Fruit fly (Drosophila melanogaster): ENCODE results near the gene CG10898.

Gene CG10898

dm6 chr3R:11581340-11582252, 24.0 kb downstream of the CG10898 start, which contains the start of gene wkd (continued):
- TF ChIP-seq zen2 (GFP tag; IDR thresholded peaks at IDR 0.05; ENCODE audit: partially characterized antibody) = peak; percentile 72
- no peak for TF ChIP-seq CG7271 (tag; optimal IDR thresholded peaks at IDR 0.05)
- TF ChIP-seq tna (GFP tag; IDR thresholded peaks at IDR 0.05; ENCODE audit: partially characterized antibody) = peak; percentile 75; the same call in 1 of the 2 replicates
- TF ChIP-seq kah (GFP tag; optimal IDR thresholded peaks at IDR 0.05) = no peak
- TF ChIP-seq dmrt11E (tag; optimal IDR thresholded peaks at IDR 0.05) = no peak
- TF ChIP-seq scrt (GFP tag; optimal IDR thresholded peaks at IDR 0.05) = no peak
- TF ChIP-seq phol (tag; optimal IDR thresholded peaks at IDR 0.05) = peak; percentile 26
- no peak for TF ChIP-seq NfI (GFP tag; optimal IDR thresholded peaks at IDR 0.05)
- no peak for TF ChIP-seq Lpt (GFP tag; optimal IDR thresholded peaks at IDR 0.05)
- TF ChIP-seq CG12299 (tag; optimal IDR thresholded peaks at IDR 0.05) = peak; percentile 39
- TF ChIP-seq CG9727 (GFP tag; optimal IDR thresholded peaks at IDR 0.05) = no peak
- no peak for TF ChIP-seq Atf-2 (GFP tag; optimal IDR thresholded peaks at IDR 0.05)
- TF ChIP-seq MTF-1 (GFP tag; optimal IDR thresholded peaks at IDR 0.05; ENCODE audit: borderline replicate concordance) = no peak
- 0 out of 3 replicates have a peak, but pooled peaks have one; percentile 22 for TF ChIP-seq CG34422 (GFP tag; IDR thresholded peaks at IDR 0.05)
- no peak for TF ChIP-seq CG5180 (GFP tag; optimal IDR thresholded peaks at IDR 0.05)
- TF ChIP-seq vvl (GFP tag; IDR thresholded peaks at IDR 0.05) = peak; percentile 51; the same call in 1 of the 2 replicates
- peak; percentile 81 for TF ChIP-seq CG42726 (GFP tag; IDR thresholded peaks at IDR 0.05; ENCODE audit: partially characterized antibody)
- no peak for TF ChIP-seq CG3281 (GFP tag; optimal IDR thresholded peaks at IDR 0.05)
- peak; percentile 41 for TF ChIP-seq HmgZ (tag; optimal IDR thresholded peaks at IDR 0.05)
- no peak for TF ChIP-seq CG11398 (GFP tag; optimal IDR thresholded peaks at IDR 0.05)
- TF ChIP-seq bowl (GFP tag; IDR thresholded peaks at IDR 0.05) = no peak
- peak; percentile 53; the same call in 1 of the 2 replicates for TF ChIP-seq nerfin-2 (GFP tag; IDR thresholded peaks at IDR 0.05; ENCODE audit: partially characterized antibody)
- 0 out of 3 replicates have a peak, but pooled peaks have one; percentile 20 for TF ChIP-seq row (GFP tag; IDR thresholded peaks at IDR 0.05)
- no peak for TF ChIP-seq lab (GFP tag; optimal IDR thresholded peaks at IDR 0.05)
- TF ChIP-seq CG4617 (GFP tag; optimal IDR thresholded peaks at IDR 0.05; ENCODE audit: borderline replicate concordance) = peak; percentile 87
- TF ChIP-seq CG17802 (tag; optimal IDR thresholded peaks at IDR 0.05) = no peak
- no peak for TF ChIP-seq E2f1 (GFP tag; IDR thresholded peaks at IDR 0.05)
- no peak for TF ChIP-seq yki (optimal IDR thresholded peaks at IDR 0.05)
- TF ChIP-seq CG7928 (GFP tag; optimal IDR thresholded peaks at IDR 0.05) = no peak
- peak; percentile 23 for TF ChIP-seq Mad (GFP tag; optimal IDR thresholded peaks at IDR 0.05)
- TF ChIP-seq Mes4 (GFP tag; optimal IDR thresholded peaks at IDR 0.05) = no peak
- peak; percentile 58 for TF ChIP-seq CG12155 (GFP tag; optimal IDR thresholded peaks at IDR 0.05)
- TF ChIP-seq Trl (optimal IDR thresholded peaks at IDR 0.05) = peak in 1 of 2 experiments; percentile 61
- no peak for TF ChIP-seq Trl (GFP tag; optimal IDR thresholded peaks at IDR 0.05)
- TF ChIP-seq CG7963 (GFP tag; IDR thresholded peaks at IDR 0.05; ENCODE audit: partially characterized antibody) = peak; percentile 68; the same call in 2 of the 3 replicates
- TF ChIP-seq CG12659 (GFP tag; optimal IDR thresholded peaks at IDR 0.05) = peak; percentile 73
- TF ChIP-seq CG10543 (GFP tag; optimal IDR thresholded peaks at IDR 0.05) = peak; percentile 63
- TF ChIP-seq CG33213 (GFP tag; optimal IDR thresholded peaks at IDR 0.05) = peak; percentile 67
- no peak for TF ChIP-seq CG2199 (GFP tag; IDR thresholded peaks at IDR 0.05)
- TF ChIP-seq Stat92E (GFP tag; optimal IDR thresholded peaks at IDR 0.05) = peak in 1 of 3 experiments; percentile 6
- TF ChIP-seq H15 (GFP tag; IDR thresholded peaks at IDR 0.05) = no peak
- peak; percentile 87 for TF ChIP-seq bbx (GFP tag; IDR thresholded peaks at IDR 0.05; ENCODE audit: partially characterized antibody)
- no peak for TF ChIP-seq CG17612 (GFP tag; IDR thresholded peaks at IDR 0.05)
- peak; percentile 25; the same call in 1 of the 3 replicates for TF ChIP-seq CG17361 (GFP tag; IDR thresholded peaks at IDR 0.05)
- TF ChIP-seq D19A (tag; optimal IDR thresholded peaks at IDR 0.05) = no peak
- peak; percentile 15 for TF ChIP-seq CG4282 (GFP tag; optimal IDR thresholded peaks at IDR 0.05)
- no peak for TF ChIP-seq slbo (GFP tag; IDR thresholded peaks at IDR 0.05)
- TF ChIP-seq CG6654 (GFP tag; optimal IDR thresholded peaks at IDR 0.05) = no peak

All from whole organism, embryonic.